Worm (Caenorhabditis elegans): ENCODE data around the gene Y39G8B.13.

ce11 chrII:14004770-14005169, 21.9 kb upstream of the Y39G8B.13 start:
- TF ChIP-seq egl-27 (tag; optimal IDR thresholded peaks at IDR 0.05), result no peak
- no peak for TF ChIP-seq R02D3.7 (tag; optimal IDR thresholded peaks at IDR 0.05)

All from whole organism, L2 larva.